Fruit fly (Drosophila melanogaster) whole organism, embryonic: ENCODE data around the gene Ppcs.

Experiments used
- Atf6 ChIP-seq: fragments of 200-800 bp; sonication (Bioruptor generic); IDR thresholded peaks from 2 replicates; pipeline ENCODE4 v1.3.6; 2022; ENCODE audit warnings: missing biosample characterization, missing genetic modification characterization
- Awh ChIP-seq: fragments of 200-800 bp; sonication (Bioruptor generic); IDR thresholded peaks from 2 replicates; pipeline ENCODE4, ENCODE4 v1.3.6; 2022; ENCODE audit warnings: missing biosample characterization, missing genetic modification characterization
- Bgb ChIP-seq: fragments of 200-800 bp; sonication (Bioruptor generic); IDR thresholded peaks from 2 replicates; pipeline ENCODE4 v1.3.6; 2022; ENCODE audit warnings: missing biosample characterization, missing genetic modification characterization; ENCODE audit not compliant: partially characterized antibody
- Blimp-1 ChIP-seq: fragments of 200-800 bp; sonication (Bioruptor generic); optimal IDR thresholded peaks from 3 replicates; lab custom pipeline; 2018; ENCODE audit warnings: missing biosample characterization, missing genetic modification characterization, mild to moderate bottlenecking, moderate library complexity, missing genetic modification reagents
- CG10209 ChIP-seq: fragments of 200-800 bp; sonication (Bioruptor generic); optimal IDR thresholded peaks from 3 replicates; lab custom pipeline; 2017; ENCODE audit warnings: missing biosample characterization, mild to moderate bottlenecking, missing genetic modification characterization, missing genetic modification reagents
- CG10431 ChIP-seq: fragments of 200-800 bp; sonication (Bioruptor generic); optimal IDR thresholded peaks from 3 replicates; lab custom pipeline; 2018; ENCODE audit warnings: missing biosample characterization, mild to moderate bottlenecking, missing genetic modification characterization
- CG11695 ChIP-seq: fragments of 200-800 bp; sonication (Bioruptor generic); IDR thresholded peaks from 3 replicates; pipeline ENCODE4 v1.3.6; 2022; ENCODE audit warnings: missing biosample characterization, missing genetic modification characterization
- CG12219 ChIP-seq: fragments of 200-800 bp; sonication (Bioruptor generic); optimal IDR thresholded peaks from 3 replicates; lab custom pipeline; 2018; ENCODE audit warnings: missing biosample characterization, mild to moderate bottlenecking, missing genetic modification characterization
- CG13894 ChIP-seq: fragments of 200-800 bp; sonication (Bioruptor generic); optimal IDR thresholded peaks from 3 replicates; lab custom pipeline; 2018; ENCODE audit warnings: missing biosample characterization, mild to moderate bottlenecking, missing genetic modification characterization, moderate library complexity
- CG15269 ChIP-seq: fragments of 200-800 bp; sonication (Bioruptor generic); optimal IDR thresholded peaks from 2 replicates; lab custom pipeline; 2018; ENCODE audit warnings: missing biosample characterization, mild to moderate bottlenecking, missing genetic modification characterization, moderate library complexity
- CG1603 ChIP-seq: fragments of 200-800 bp; sonication (Bioruptor generic); optimal IDR thresholded peaks from 2 replicates; lab custom pipeline; 2019; ENCODE audit warnings: missing biosample characterization, mild to moderate bottlenecking, missing genetic modification characterization, moderate library complexity
- CG16779 ChIP-seq: fragments of 200-800 bp; sonication (Bioruptor generic); IDR thresholded peaks from 2 replicates; pipeline ENCODE4 v1.3.6; 2022; ENCODE audit warnings: missing biosample characterization, missing genetic modification characterization
- CG17385 ChIP-seq: fragments of 200-800 bp; sonication (Bioruptor generic); optimal IDR thresholded peaks from 3 replicates; lab custom pipeline; 2018; ENCODE audit warnings: missing biosample characterization, mild to moderate bottlenecking, missing genetic modification characterization
- CG2199 ChIP-seq: fragments of 200-800 bp; sonication (Bioruptor generic); IDR thresholded peaks from 3 replicates; pipeline ENCODE4 v1.3.6; 2022; ENCODE audit warnings: missing biosample characterization, missing genetic modification characterization
- CG3281 ChIP-seq: fragments of 200-800 bp; sonication (Bioruptor generic); optimal IDR thresholded peaks from 3 replicates; lab custom pipeline; 2017; ENCODE audit warnings: missing biosample characterization, mild to moderate bottlenecking, missing genetic modification characterization
- CG4282 ChIP-seq: fragments of 200-800 bp; sonication (Bioruptor generic); optimal IDR thresholded peaks from 2 replicates; lab custom pipeline; 2016; ENCODE audit warnings: missing biosample characterization, missing genetic modification characterization
- CG5180 ChIP-seq: fragments of 200-800 bp; sonication (Bioruptor generic); optimal IDR thresholded peaks from 3 replicates; lab custom pipeline; 2017; ENCODE audit warnings: missing biosample characterization, missing genetic modification characterization, mild to moderate bottlenecking, moderate library complexity, missing genetic modification reagents
- D19A ChIP-seq: fragments of 200-800 bp; optimal IDR thresholded peaks from 3 replicates; lab custom pipeline; 2019; ENCODE audit warnings: missing biosample characterization, mild to moderate bottlenecking, missing genetic modification characterization, moderate library complexity
- Deaf1 ChIP-seq: fragments of 200-800 bp; optimal IDR thresholded peaks from 3 replicates; lab custom pipeline; 2019; ENCODE audit warnings: missing biosample characterization, mild to moderate bottlenecking, missing genetic modification characterization, moderate library complexity
- HLH4C ChIP-seq: fragments of 200-800 bp; sonication (Bioruptor generic); IDR thresholded peaks from 3 replicates; pipeline ENCODE4 v1.3.6; 2022; ENCODE audit warnings: missing biosample characterization, missing genetic modification characterization; ENCODE audit not compliant: partially characterized antibody
- Hr3 ChIP-seq: fragments of 200-800 bp; sonication (Bioruptor generic); optimal IDR thresholded peaks from 3 replicates; lab custom pipeline; 2016; ENCODE audit warnings: missing biosample characterization, missing genetic modification characterization
- Kr ChIP-seq: fragments of 200-800 bp; sonication (Bioruptor generic); optimal IDR thresholded peaks from 2 replicates; lab custom pipeline; 2017; ENCODE audit warnings: missing biosample characterization, mild to moderate bottlenecking, missing genetic modification characterization
- Rfx ChIP-seq: fragments of 200-800 bp; sonication (Bioruptor generic); IDR thresholded peaks from 2 replicates; pipeline ENCODE4 v1.3.6; 2022; ENCODE audit warnings: missing biosample characterization, missing genetic modification characterization
- Sry-δ ChIP-seq: fragments of 200-800 bp; sonication (Bioruptor generic); optimal IDR thresholded peaks from 2 replicates; lab custom pipeline; 2016; ENCODE audit warnings: missing biosample characterization, missing genetic modification characterization
- Stat92E ChIP-seq, 3 experiments: fragments of >200 bp in 2 of 3; fragments of 200-800 bp in 1 of 3; sonication (Bioruptor generic) in 1 of 3; optimal IDR thresholded peaks; 2 replicates each; lab custom pipeline; 2017 to 2019; ENCODE audit warnings: missing biosample characterization in 3 of 3, missing genetic modification characterization in 3 of 3, mild to moderate bottlenecking in 1 of 3, moderate library complexity in 1 of 3
- Tbp ChIP-seq: fragments of >200 bp; optimal IDR thresholded peaks from 2 replicates; lab custom pipeline; 2018; ENCODE audit warnings: missing biosample characterization, missing genetic modification characterization
- al ChIP-seq: fragments of 200-800 bp; sonication (Bioruptor generic); IDR thresholded peaks from 2 replicates; pipeline ENCODE4 v1.3.6; 2022; ENCODE audit warnings: missing biosample characterization, missing genetic modification characterization
- bsh ChIP-seq, 2 experiments: fragments of 200-800 bp; sonication (Bioruptor generic); optimal IDR thresholded peaks; 2 replicates each; lab custom pipeline; 2017 to 2018; ENCODE audit warnings: mild to moderate bottlenecking in 2 of 2, missing biosample characterization in 2 of 2, missing genetic modification characterization in 2 of 2, moderate library complexity in 1 of 2
- ci ChIP-seq: fragments of 200-800 bp; sonication (Bioruptor generic); IDR thresholded peaks from 3 replicates; pipeline ENCODE4 v1.3.6; 2022; ENCODE audit warnings: missing biosample characterization, missing genetic modification characterization
- crc ChIP-seq: fragments of 200-800 bp; sonication (Bioruptor generic); optimal IDR thresholded peaks from 2 replicates; lab custom pipeline; 2016; ENCODE audit warnings: missing biosample characterization, missing genetic modification characterization
- emc ChIP-seq: fragments of 200-800 bp; sonication (Bioruptor generic); optimal IDR thresholded peaks from 2 replicates; lab custom pipeline; 2016; ENCODE audit warnings: missing biosample characterization, missing genetic modification characterization
- en ChIP-seq: fragments of 200-800 bp; sonication (Bioruptor generic); optimal IDR thresholded peaks from 2 replicates; lab custom pipeline; 2016; ENCODE audit warnings: missing biosample characterization, missing genetic modification characterization
- fd64A ChIP-seq: fragments of 200-800 bp; sonication (Bioruptor generic); optimal IDR thresholded peaks from 3 replicates; lab custom pipeline; 2018; ENCODE audit warnings: missing biosample characterization, mild to moderate bottlenecking, missing genetic modification characterization
- fru ChIP-seq: fragments of >200 bp; optimal IDR thresholded peaks from 2 replicates; lab custom pipeline; 2017
- ftz-f1 ChIP-seq: fragments of 200-800 bp; sonication (Bioruptor generic); optimal IDR thresholded peaks from 2 replicates; lab custom pipeline; 2016; ENCODE audit warnings: missing biosample characterization, missing genetic modification characterization
- her ChIP-seq: fragments of 200-800 bp; sonication (Bioruptor generic); optimal IDR thresholded peaks from 2 replicates; lab custom pipeline; 2016; ENCODE audit warnings: missing biosample characterization, missing genetic modification characterization
- p53 ChIP-seq: fragments of 200-800 bp; sonication (Bioruptor generic); optimal IDR thresholded peaks from 2 replicates; lab custom pipeline; 2016; ENCODE audit warnings: missing biosample characterization, missing genetic modification characterization
- pros ChIP-seq: fragments of 200-800 bp; sonication (Bioruptor generic); optimal IDR thresholded peaks from 3 replicates; lab custom pipeline; 2019; ENCODE audit warnings: missing biosample characterization, mild to moderate bottlenecking, missing genetic modification characterization, moderate library complexity
- psq ChIP-seq: fragments of 200-800 bp; sonication (Bioruptor generic); optimal IDR thresholded peaks from 2 replicates; lab custom pipeline; 2017; ENCODE audit warnings: missing biosample characterization, missing genetic modification characterization
- rib ChIP-seq: fragments of 200-800 bp; sonication (Bioruptor generic); IDR thresholded peaks from 2 replicates; pipeline ENCODE4 v1.3.6; 2022; ENCODE audit warnings: missing biosample characterization, missing genetic modification characterization
- salm ChIP-seq: fragments of 200-800 bp; sonication (Bioruptor generic); optimal IDR thresholded peaks from 2 replicates; lab custom pipeline; 2018; ENCODE audit warnings: missing biosample characterization, mild to moderate bottlenecking, missing genetic modification characterization
- sd ChIP-seq: fragments of 200-800 bp; sonication (Bioruptor generic); optimal IDR thresholded peaks from 3 replicates; lab custom pipeline; 2018; ENCODE audit warnings: missing biosample characterization, mild to moderate bottlenecking, missing genetic modification characterization, moderate library complexity
- sna ChIP-seq: fragments of 200-800 bp; sonication (Bioruptor generic); IDR thresholded peaks from 2 replicates; pipeline ENCODE4 v1.3.6; 2022; ENCODE audit warnings: missing biosample characterization, missing genetic modification characterization; ENCODE audit not compliant: partially characterized antibody
- sr ChIP-seq: fragments of 200-800 bp; sonication (Bioruptor generic); IDR thresholded peaks from 3 replicates; pipeline ENCODE4 v1.3.6; 2022; ENCODE audit warnings: missing biosample characterization, missing genetic modification characterization
- stwl ChIP-seq: fragments of 200-800 bp; sonication (Bioruptor generic); optimal IDR thresholded peaks from 3 replicates; lab custom pipeline; 2018; ENCODE audit warnings: missing biosample characterization, mild to moderate bottlenecking, missing genetic modification characterization, moderate library complexity
- twi ChIP-seq: fragments of 200-800 bp; optimal IDR thresholded peaks from 2 replicates; lab custom pipeline; 2019; ENCODE audit warnings: missing biosample characterization, mild to moderate bottlenecking, missing genetic modification characterization, moderate library complexity
- unc-4 ChIP-seq: fragments of 200-800 bp; sonication (Bioruptor generic); IDR thresholded peaks from 2 replicates; pipeline ENCODE4 v1.3.6; 2022; ENCODE audit warnings: missing biosample characterization, missing genetic modification characterization; ENCODE audit not compliant: partially characterized antibody
- zf30C ChIP-seq: fragments of 200-800 bp; sonication (Bioruptor generic); optimal IDR thresholded peaks from 3 replicates; lab custom pipeline; 2018; ENCODE audit warnings: missing biosample characterization, mild to moderate bottlenecking, missing genetic modification characterization

Ppcs gene

dm6 chr3R:19166077-19166778 is 18.5 kb upstream of the Ppcs start (continued):
- TF ChIP-seq CG4282 (GFP tag; lab: Kevin White, UChicago) (no peak), en (GFP tag; lab: Kevin White, UChicago) (no peak), salm (no peak), CG15269 (tag; lab: Kevin White, UChicago) (no peak), HLH4C (GFP tag; lab: Robert Waterston, UW) (no peak), her (GFP tag; lab: Kevin White, UChicago) (no peak), CG11695 (GFP tag; lab: Robert Waterston, UW) (no peak), Blimp-1 (peak; percentile 63), CG10209 (GFP tag; lab: Kevin White, UChicago) (no peak), Stat92E (GFP tag; optimal IDR thresholded peaks at IDR 0.05; lab: Kevin White, UChicago) (peak in 1 of 3 experiments; percentile 1), sd (peak; percentile 60), CG2199 (GFP tag; lab: Robert Waterston, UW) (0 out of 3 replicates have a peak, but pooled peaks have one; percentile 35), pros (GFP tag; lab: Kevin White, UChicago) (no peak), CG1603 (tag; lab: Kevin White, UChicago) (no peak)

DNA sequence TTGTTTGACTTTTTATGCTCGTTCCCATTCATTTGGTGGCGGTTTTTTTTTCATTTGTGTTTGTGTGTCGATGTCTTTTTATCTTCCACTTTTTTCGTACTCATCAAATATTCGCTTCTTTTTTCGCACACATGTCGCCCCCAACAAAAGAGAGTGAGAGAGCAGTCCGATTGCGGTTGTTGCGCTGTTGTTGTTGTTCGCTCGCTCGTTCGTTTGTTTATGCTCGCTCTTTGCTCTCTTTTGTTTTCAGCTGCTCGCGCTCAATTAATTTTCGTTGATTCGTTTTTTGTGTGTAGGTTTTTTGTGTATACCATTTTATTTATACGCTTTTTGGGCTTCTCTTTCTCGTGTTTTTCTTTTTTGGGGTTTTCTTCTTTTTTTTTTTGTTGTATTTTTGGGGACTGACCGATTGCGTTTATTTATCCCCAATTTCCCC is 17.9 kb upstream of the Ppcs start:
- TF ChIP-seq CG12219 (GFP tag; lab: Kevin White, UChicago) = no peak
- TF ChIP-seq Tbp = no peak
- TF ChIP-seq twi (tag; lab: Kevin White, UChicago) = no peak
- TF ChIP-seq CG5180 = peak; percentile 41
- TF ChIP-seq CG17385 = peak; percentile 40
- TF ChIP-seq CG13894 (tag; lab: Kevin White, UChicago) = no peak
- TF ChIP-seq Bgb (GFP tag; lab: Robert Waterston, UW) = no peak
- TF ChIP-seq CG10431 (GFP tag; lab: Kevin White, UChicago) = no peak
- 0 out of 2 replicates have a peak, but pooled peaks have one; percentile 32 for TF ChIP-seq sna (GFP tag; lab: Robert Waterston, UW)
- no peak for TF ChIP-seq CG3281 (GFP tag; lab: Kevin White, UChicago)
- TF ChIP-seq rib (GFP tag; lab: Robert Waterston, UW) = peak; percentile 44; the same call in 1 of the 2 replicates
- no peak for TF ChIP-seq Kr (GFP tag; lab: Kevin White, UChicago)
- no peak for TF ChIP-seq fd64A (GFP tag; lab: Kevin White, UChicago)
- TF ChIP-seq Sry-δ = no peak
- peak; percentile 69 for TF ChIP-seq Deaf1 (tag; lab: Kevin White, UChicago)
- peak; percentile 22; the same call in 1 of the 2 replicates for TF ChIP-seq Rfx
- peak; percentile 7 for TF ChIP-seq zf30C
- TF ChIP-seq Awh (GFP tag; lab: Robert Waterston, UW) = no peak
- no peak for TF ChIP-seq Hr3 (GFP tag; lab: Kevin White, UChicago)
- peak; percentile 17; the same call in 1 of the 2 replicates for TF ChIP-seq Atf6
- TF ChIP-seq CG16779 = no peak
- no peak for TF ChIP-seq ci
- TF ChIP-seq emc (GFP tag; lab: Kevin White, UChicago) = no peak
- TF ChIP-seq stwl (tag; lab: Kevin White, UChicago) = no peak
- no peak for TF ChIP-seq al (GFP tag; lab: Robert Waterston, UW)
- TF ChIP-seq sr (GFP tag; lab: Robert Waterston, UW) = no peak
- TF ChIP-seq bsh (GFP tag; optimal IDR thresholded peaks at IDR 0.05; lab: Kevin White, UChicago) = peak in 1 of 2 experiments; percentile 56
- peak; percentile 73 for TF ChIP-seq psq (GFP tag; lab: Kevin White, UChicago)
- no peak for TF ChIP-seq ftz-f1 (GFP tag; lab: Kevin White, UChicago)
- TF ChIP-seq crc (GFP tag; lab: Kevin White, UChicago) = no peak
- TF ChIP-seq p53 (GFP tag; lab: Kevin White, UChicago) = no peak
- TF ChIP-seq D19A (tag; lab: Kevin White, UChicago) = peak; percentile 7
- TF ChIP-seq unc-4 (GFP tag; lab: Robert Waterston, UW) = peak; percentile 31; the same call in 1 of the 2 replicates
- no peak for TF ChIP-seq fru (lab: Kevin White, UChicago)
